Worm (Caenorhabditis elegans): ENCODE measurements around the gene F54G2.1.

F54G2.1 gene

DNA sequence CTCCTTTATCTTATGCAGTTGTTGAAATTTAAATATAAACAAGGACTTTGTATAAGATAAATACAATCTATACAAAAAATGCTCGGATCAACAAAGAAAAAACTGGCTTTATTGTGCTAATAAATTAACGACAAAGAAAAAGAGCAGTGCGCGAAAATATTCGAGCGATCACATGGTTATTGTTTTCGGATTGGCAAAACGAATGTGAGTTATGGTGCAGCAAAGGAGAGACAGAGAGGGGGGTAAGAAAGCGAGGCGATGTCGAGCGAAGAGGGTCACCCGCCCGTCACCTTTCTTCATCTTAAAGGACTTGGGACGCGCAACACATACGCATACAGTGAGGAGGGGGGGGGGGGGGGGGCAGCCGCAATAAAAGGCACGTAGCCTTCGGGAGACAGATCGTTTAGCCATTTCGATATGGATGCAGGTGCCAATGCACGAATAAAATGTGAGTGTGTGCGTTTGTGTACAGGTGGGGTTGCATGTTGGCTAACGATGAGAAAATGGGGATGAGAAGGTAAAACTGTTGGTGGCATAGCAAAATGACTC is 81.0 kb downstream of the F54G2.1 start:
- TF ChIP-seq egrh-3 (GFP tag; IDR thresholded peaks at IDR 0.05), result peak; percentile 18; the same call in 1 of the 2 replicates
- TF ChIP-seq ztf-25 (GFP tag; IDR thresholded peaks at IDR 0.05), result 0 out of 2 replicates have a peak, but pooled peaks have one; percentile 26
- TF ChIP-seq bed-2 (GFP tag; IDR thresholded peaks at IDR 0.05), result no peak

DNA sequence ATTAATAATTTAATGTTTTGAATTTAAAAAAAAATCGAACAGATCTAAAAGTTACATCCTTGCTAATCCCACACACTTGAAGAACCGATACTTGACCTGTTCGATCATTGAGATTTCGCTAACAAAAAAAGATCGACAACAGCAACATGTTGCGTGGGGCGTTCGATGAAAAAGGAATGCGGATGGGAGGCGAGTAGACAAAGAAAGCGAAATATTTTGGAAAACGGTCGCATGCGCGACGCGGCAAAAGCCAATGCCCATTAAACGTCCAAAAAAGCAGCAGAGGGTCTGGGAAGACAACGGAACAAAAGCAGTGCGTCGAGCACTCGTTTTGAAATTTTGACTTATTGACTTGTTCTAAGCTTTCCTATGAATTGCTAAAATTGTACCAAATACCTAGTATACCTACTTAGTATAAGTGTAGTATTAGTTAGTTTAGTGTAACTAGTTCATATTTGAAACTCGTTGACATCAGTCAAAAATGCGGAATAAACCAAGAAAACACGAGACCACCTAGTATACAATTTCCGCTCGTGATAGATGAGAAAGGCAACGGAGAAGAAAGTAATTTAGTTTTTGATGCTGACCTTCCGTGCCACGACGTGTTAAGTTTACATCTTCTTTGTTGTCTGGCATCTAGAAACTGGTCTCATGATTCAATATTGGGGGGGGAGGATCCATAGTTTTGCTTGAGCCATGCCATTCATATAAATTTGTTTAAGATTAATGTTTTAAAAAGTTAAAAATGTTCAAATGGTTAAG is 82.2 kb downstream of the F54G2.1 start:
- TF ChIP-seq ceh-79 (tag; optimal IDR thresholded peaks at IDR 0.05) (no peak), hsf-1 (GFP tag; IDR thresholded peaks at IDR 0.05) (no peak), sea-2 (GFP tag; IDR thresholded peaks at IDR 0.05) (no peak), F52B5.7 (tag; optimal IDR thresholded peaks at IDR 0.05) (no peak), mel-28 (tag; optimal IDR thresholded peaks at IDR 0.05; ENCODE audit: borderline replicate concordance) (no peak), nhr-90 (tag; optimal IDR thresholded peaks at IDR 0.05) (no peak), unc-130 (GFP tag; optimal IDR thresholded peaks at IDR 0.05) (no peak), snpc-3.4 (tag; optimal IDR thresholded peaks at IDR 0.05) (no peak), ceh-100 (GFP tag; IDR thresholded peaks at IDR 0.05) (no peak), T26A5.8 (tag; optimal IDR thresholded peaks at IDR 0.05) (no peak), hmg-20 (GFP tag; IDR thresholded peaks at IDR 0.05) (no peak), F49E8.2 (tag; optimal IDR thresholded peaks at IDR 0.05; ENCODE audit: insufficient read depth) (no peak), rcor-1 (GFP tag; IDR thresholded peaks at IDR 0.05) (no peak), attf-3 (GFP tag; conservative IDR thresholded peaks at IDR 0.05) (no peak), hrde-1 (tag; optimal IDR thresholded peaks at IDR 0.05; ENCODE audit: borderline replicate concordance) (no peak), mcd-1 (GFP tag; IDR thresholded peaks at IDR 0.05) (no peak)

- TF ChIP-seq dpff-1 (tag; optimal IDR thresholded peaks at IDR 0.05) (no peak), nhr-80 (tag; optimal IDR thresholded peaks at IDR 0.05) (peak; percentile 76)
Observed at ce11 chrX:2580524-2580981, 83.6 kb downstream of the F54G2.1 start, which contains the start of gene H01M10.1. TSS of gene H01M10.1 (minus strand) at chrX:2580574.

ce11 chrX:2577442-2577841 is 86.7 kb downstream of the F54G2.1 start, which contains the start of gene ttr-42:
TSS of gene ttr-42 (plus strand) at chrX:2577742.
- TF ChIP-seq F49E8.2 (tag; optimal IDR thresholded peaks at IDR 0.05; ENCODE audit: insufficient read depth), result no peak
- no peak for TF ChIP-seq ZK185.1 (tag; optimal IDR thresholded peaks at IDR 0.05; ENCODE audit: poor library complexity, severe bottlenecking)
- TF ChIP-seq K11D2.4 (GFP tag; IDR thresholded peaks at IDR 0.05), result no peak
- no peak for TF ChIP-seq xnd-1 (tag; optimal IDR thresholded peaks at IDR 0.05)
- TF ChIP-seq madf-8 (GFP tag; conservative IDR thresholded peaks at IDR 0.05), result no peak
- no peak for TF ChIP-seq pha-4 (tag; optimal IDR thresholded peaks at IDR 0.05)
- TF ChIP-seq mes-4 (tag; optimal IDR thresholded peaks at IDR 0.05), result no peak
- TF ChIP-seq dox-1 (GFP tag; IDR thresholded peaks at IDR 0.05), result no peak
- TF ChIP-seq lag-1 (GFP tag; IDR thresholded peaks at IDR 0.05), result no peak
- no peak for TF ChIP-seq ceh-79 (tag; optimal IDR thresholded peaks at IDR 0.05)
- TF ChIP-seq tbx-9 (tag; optimal IDR thresholded peaks at IDR 0.05; ENCODE audit: borderline replicate concordance), result no peak
- TF ChIP-seq aptf-3 (GFP tag; IDR thresholded peaks at IDR 0.05), result no peak
- no peak for TF ChIP-seq egl-44 (GFP tag; IDR thresholded peaks at IDR 0.05)
- TF ChIP-seq aptf-2 (GFP tag; conservative IDR thresholded peaks at IDR 0.05), result no peak
- no peak for TF ChIP-seq F57C9.4 (tag; optimal IDR thresholded peaks at IDR 0.05)
- no peak for TF ChIP-seq ceh-58 (GFP tag; IDR thresholded peaks at IDR 0.05)
- TF ChIP-seq Y67H2A.10 (GFP tag; conservative IDR thresholded peaks at IDR 0.05), result no peak
- TF ChIP-seq chd-7 (tag; optimal IDR thresholded peaks at IDR 0.05), result no peak
- TF ChIP-seq hrde-1 (tag; optimal IDR thresholded peaks at IDR 0.05; ENCODE audit: borderline replicate concordance), result no peak
- no peak for TF ChIP-seq F23B12.7 (tag; optimal IDR thresholded peaks at IDR 0.05; ENCODE audit: insufficient read depth)
